Fruit fly (Drosophila melanogaster) whole organism, embryonic: ENCODE results near the gene CG17660.

Experiments
- Antp ChIP-seq: fragments of 200-800 bp; sonication (Bioruptor generic); optimal IDR thresholded peaks from 3 replicates; lab custom pipeline; 2016; ENCODE audit warnings: missing biosample characterization, missing genetic modification characterization
- B-H2 ChIP-seq: fragments of 200-800 bp; sonication (Bioruptor generic); optimal IDR thresholded peaks from 2 replicates; lab custom pipeline; 2018; ENCODE audit warnings: missing biosample characterization, mild to moderate bottlenecking, missing genetic modification characterization
- BEAF-32 ChIP-seq: fragments of 200-800 bp; sonication (Bioruptor generic); optimal IDR thresholded peaks from 3 replicates; lab custom pipeline; 2017; ENCODE audit warnings: missing biosample characterization, missing genetic modification characterization, mild to moderate bottlenecking, moderate library complexity, missing genetic modification reagents
- CG12071 ChIP-seq: fragments of 200-800 bp; sonication (Bioruptor generic); optimal IDR thresholded peaks from 3 replicates; lab custom pipeline; 2018; ENCODE audit warnings: missing biosample characterization, mild to moderate bottlenecking, missing genetic modification characterization
- CG12104 ChIP-seq: fragments of 200-800 bp; sonication (Bioruptor generic); optimal IDR thresholded peaks from 3 replicates; lab custom pipeline; 2016; ENCODE audit warnings: missing biosample characterization, missing genetic modification characterization
- CG13287 ChIP-seq: fragments of 200-800 bp; sonication (Bioruptor generic); IDR thresholded peaks from 2 replicates; pipeline ENCODE4 v1.3.6; 2022; ENCODE audit warnings: missing biosample characterization, missing genetic modification characterization; ENCODE audit not compliant: partially characterized antibody
- CG13775 ChIP-seq: fragments of 200-800 bp; sonication (Bioruptor generic); optimal IDR thresholded peaks from 3 replicates; lab custom pipeline; 2017; ENCODE audit warnings: missing biosample characterization, mild to moderate bottlenecking, missing genetic modification characterization
- CG14965 ChIP-seq: fragments of 200-800 bp; sonication (Bioruptor generic); optimal IDR thresholded peaks from 2 replicates; lab custom pipeline; 2016; ENCODE audit warnings: missing biosample characterization, missing genetic modification characterization, borderline replicate concordance
- CG15073 ChIP-seq: fragments of 200-800 bp; sonication (Bioruptor generic); optimal IDR thresholded peaks from 2 replicates; lab custom pipeline; 2016; ENCODE audit warnings: missing biosample characterization, missing genetic modification characterization
- CG15269 ChIP-seq: fragments of 200-800 bp; sonication (Bioruptor generic); optimal IDR thresholded peaks from 2 replicates; lab custom pipeline; 2018; ENCODE audit warnings: missing biosample characterization, mild to moderate bottlenecking, missing genetic modification characterization, moderate library complexity
- CG18764 ChIP-seq: fragments of 200-800 bp; sonication (Bioruptor generic); optimal IDR thresholded peaks from 3 replicates; lab custom pipeline; 2016; ENCODE audit warnings: missing biosample characterization, missing genetic modification characterization
- CG3407 ChIP-seq: fragments of 200-800 bp; sonication (Bioruptor generic); optimal IDR thresholded peaks from 2 replicates; lab custom pipeline; 2018; ENCODE audit warnings: missing biosample characterization, mild to moderate bottlenecking, missing genetic modification characterization
- CG4854 ChIP-seq: fragments of 200-800 bp; sonication (Bioruptor generic); optimal IDR thresholded peaks from 2 replicates; lab custom pipeline; 2016; ENCODE audit warnings: missing biosample characterization, missing genetic modification characterization, inconsistent platforms
- CG5245 ChIP-seq: fragments of 200-800 bp; sonication (Bioruptor generic); optimal IDR thresholded peaks from 3 replicates; lab custom pipeline; 2016; ENCODE audit warnings: missing biosample characterization, missing genetic modification characterization
- CG7839 ChIP-seq: fragments of 200-800 bp; sonication (Bioruptor generic); optimal IDR thresholded peaks from 3 replicates; lab custom pipeline; 2018; ENCODE audit warnings: missing biosample characterization, mild to moderate bottlenecking, missing genetic modification characterization, moderate library complexity
- CG7963 ChIP-seq: fragments of 200-800 bp; sonication (Bioruptor generic); IDR thresholded peaks from 3 replicates; pipeline ENCODE4 v1.3.6; 2022; ENCODE audit warnings: missing biosample characterization, missing genetic modification characterization; ENCODE audit not compliant: partially characterized antibody
- CG9215 ChIP-seq: fragments of 200-800 bp; sonication (Bioruptor generic); IDR thresholded peaks from 2 replicates; pipeline ENCODE4 v1.3.6; 2022; ENCODE audit warnings: missing biosample characterization, missing genetic modification characterization
- D19B ChIP-seq: fragments of 200-800 bp; sonication (Bioruptor generic); optimal IDR thresholded peaks from 2 replicates; lab custom pipeline; 2017; ENCODE audit warnings: missing biosample characterization, mild to moderate bottlenecking, missing genetic modification characterization
- Dek ChIP-seq: fragments of 200-800 bp; sonication (Bioruptor generic); optimal IDR thresholded peaks from 3 replicates; lab custom pipeline; 2019; ENCODE audit warnings: missing biosample characterization, mild to moderate bottlenecking, missing genetic modification characterization, moderate library complexity
- Doc2 ChIP-seq: fragments of 200-800 bp; sonication (Bioruptor generic); IDR thresholded peaks from 2 replicates; pipeline ENCODE4 v1.3.6; 2022; ENCODE audit warnings: missing biosample characterization, missing genetic modification characterization
- E2f2 ChIP-seq: fragments of 200-800 bp; sonication (Bioruptor generic); IDR thresholded peaks from 2 replicates; pipeline ENCODE4 v1.3.6; 2022; ENCODE audit warnings: missing biosample characterization, missing genetic modification characterization
- ERR ChIP-seq: fragments of 200-800 bp; sonication (Bioruptor generic); optimal IDR thresholded peaks from 2 replicates; lab custom pipeline; 2016; ENCODE audit warnings: missing biosample characterization, missing genetic modification characterization
- Elba2 ChIP-seq: fragments of 200-800 bp; sonication (Bioruptor generic); optimal IDR thresholded peaks from 3 replicates; lab custom pipeline; 2016; ENCODE audit warnings: missing biosample characterization, missing genetic modification characterization
- HmgZ ChIP-seq: fragments of 200-800 bp; sonication (Bioruptor generic); optimal IDR thresholded peaks from 2 replicates; lab custom pipeline; 2018; ENCODE audit warnings: missing biosample characterization, mild to moderate bottlenecking, missing genetic modification characterization
- Hmx ChIP-seq: fragments of 200-800 bp; sonication (Bioruptor generic); optimal IDR thresholded peaks from 2 replicates; lab custom pipeline; 2016; ENCODE audit warnings: missing biosample characterization, missing genetic modification characterization
- Max ChIP-seq: fragments of 200-800 bp; sonication (Bioruptor generic); optimal IDR thresholded peaks from 2 replicates; lab custom pipeline; 2016; ENCODE audit warnings: missing biosample characterization, mild to moderate bottlenecking, missing genetic modification characterization
- NC2α ChIP-seq: fragments of 200-800 bp; sonication (Bioruptor generic); optimal IDR thresholded peaks from 2 replicates; lab custom pipeline; 2016; ENCODE audit warnings: missing biosample characterization, missing genetic modification characterization
- Neu2 ChIP-seq: fragments of 200-800 bp; sonication (Bioruptor generic); optimal IDR thresholded peaks from 3 replicates; lab custom pipeline; 2016; ENCODE audit warnings: missing biosample characterization, missing genetic modification characterization, borderline replicate concordance
- Nf-YC ChIP-seq: fragments of 200-800 bp; optimal IDR thresholded peaks from 3 replicates; lab custom pipeline; 2019; ENCODE audit warnings: missing biosample characterization, mild to moderate bottlenecking, missing genetic modification characterization, moderate library complexity
- Sry-δ ChIP-seq: fragments of 200-800 bp; sonication (Bioruptor generic); optimal IDR thresholded peaks from 2 replicates; lab custom pipeline; 2016; ENCODE audit warnings: missing biosample characterization, missing genetic modification characterization
- amos ChIP-seq: fragments of 200-800 bp; sonication (Bioruptor generic); IDR thresholded peaks from 2 replicates; pipeline ENCODE4 v1.3.6; 2022; ENCODE audit warnings: missing biosample characterization, missing genetic modification characterization; ENCODE audit not compliant: partially characterized antibody
- cato ChIP-seq: fragments of 200-800 bp; sonication (Bioruptor generic); optimal IDR thresholded peaks from 2 replicates; lab custom pipeline; 2016; ENCODE audit warnings: missing biosample characterization, missing genetic modification characterization, borderline replicate concordance
- dimm ChIP-seq: fragments of 200-800 bp; sonication (Bioruptor generic); IDR thresholded peaks from 2 replicates; pipeline ENCODE4 v1.3.6; 2022; ENCODE audit warnings: missing biosample characterization, missing genetic modification characterization
- ham ChIP-seq: fragments of 200-800 bp; sonication (Bioruptor generic); IDR thresholded peaks from 2 replicates; pipeline ENCODE4 v1.3.6; 2022; ENCODE audit warnings: missing biosample characterization, missing genetic modification characterization
- jumu ChIP-seq: fragments of 200-800 bp; sonication (Bioruptor generic); optimal IDR thresholded peaks from 3 replicates; lab custom pipeline; 2016; ENCODE audit warnings: missing biosample characterization, missing genetic modification characterization
- lmd ChIP-seq: fragments of 200-800 bp; sonication (Bioruptor generic); IDR thresholded peaks from 2 replicates; pipeline ENCODE4 v1.3.6; 2022; ENCODE audit warnings: missing biosample characterization, missing genetic modification characterization
- pita ChIP-seq: fragments of 200-800 bp; sonication (Bioruptor generic); optimal IDR thresholded peaks from 2 replicates; lab custom pipeline; 2017; ENCODE audit warnings: missing biosample characterization, mild to moderate bottlenecking, missing genetic modification characterization
- pum ChIP-seq: fragments of 200-800 bp; sonication (Bioruptor generic); optimal IDR thresholded peaks from 2 replicates; lab custom pipeline; 2016; ENCODE audit warnings: missing biosample characterization, missing genetic modification characterization
- row ChIP-seq: fragments of 200-800 bp; sonication (Bioruptor generic); IDR thresholded peaks from 3 replicates; pipeline ENCODE4 v1.3.6; 2022; ENCODE audit warnings: missing biosample characterization, missing genetic modification characterization
- scrt ChIP-seq: fragments of 200-800 bp; sonication (Bioruptor generic); optimal IDR thresholded peaks from 2 replicates; lab custom pipeline; 2018; ENCODE audit warnings: missing biosample characterization, mild to moderate bottlenecking, missing genetic modification characterization, moderate library complexity
- stc ChIP-seq: fragments of 200-800 bp; sonication (Bioruptor generic); IDR thresholded peaks from 2 replicates; pipeline ENCODE4 v1.3.6; 2022; ENCODE audit warnings: missing biosample characterization, missing genetic modification characterization
- stwl ChIP-seq: fragments of 200-800 bp; sonication (Bioruptor generic); optimal IDR thresholded peaks from 3 replicates; lab custom pipeline; 2018; ENCODE audit warnings: missing biosample characterization, mild to moderate bottlenecking, missing genetic modification characterization, moderate library complexity
- yki ChIP-seq: fragments of >200 bp; optimal IDR thresholded peaks from 3 replicates; lab custom pipeline; 2018
- zen2 ChIP-seq: fragments of 200-800 bp; sonication (Bioruptor generic); IDR thresholded peaks from 3 replicates; pipeline ENCODE4 v1.3.6; 2022; ENCODE audit warnings: missing biosample characterization, missing genetic modification characterization; ENCODE audit not compliant: partially characterized antibody

The CG17660 gene

DNA sequence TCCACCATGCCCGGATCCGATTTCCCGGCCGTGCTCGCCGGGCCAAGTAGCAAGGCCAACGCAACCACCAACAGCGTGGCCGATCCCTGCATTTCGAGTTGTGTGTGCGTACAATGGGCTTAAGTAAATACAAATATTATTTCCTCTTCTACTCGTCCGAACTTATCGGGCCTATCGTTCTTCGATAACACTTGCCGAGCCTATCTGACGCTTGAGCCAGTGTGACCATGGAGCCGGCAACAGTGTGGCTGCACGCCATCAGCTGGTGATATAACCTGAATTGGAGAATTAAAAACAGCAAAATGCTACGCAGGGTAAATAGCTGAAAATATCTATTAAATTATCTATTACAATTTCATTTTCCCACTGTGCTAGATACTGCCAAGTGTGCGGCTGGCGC is at the start of gene CG17660, which contains the start of gene mRpL48 (continued):
- TF ChIP-seq scrt (GFP tag; lab: Kevin White, UChicago) (no peak), CG13775 (GFP tag; lab: Kevin White, UChicago) (no peak), Max (GFP tag; lab: Kevin White, UChicago) (peak; percentile 35), pita (GFP tag; lab: Kevin White, UChicago) (no peak), Doc2 (no peak), zen2 (GFP tag; lab: Robert Waterston, UW) (peak; percentile 49; the same call in 1 of the 3 replicates), yki (no peak), Elba2 (no peak), CG7839 (no peak), dimm (GFP tag; lab: Robert Waterston, UW) (no peak), CG9215 (GFP tag; lab: Robert Waterston, UW) (no peak), CG5245 (GFP tag; lab: Kevin White, UChicago) (no peak), CG7963 (GFP tag; lab: Robert Waterston, UW) (peak; percentile 75), CG3407 (GFP tag; lab: Kevin White, UChicago) (no peak), pum (GFP tag; lab: Kevin White, UChicago) (no peak), CG4854 (GFP tag; lab: Kevin White, UChicago) (no peak), D19B (no peak), CG12071 (no peak), NC2α (GFP tag; lab: Kevin White, UChicago) (no peak)

DNA sequence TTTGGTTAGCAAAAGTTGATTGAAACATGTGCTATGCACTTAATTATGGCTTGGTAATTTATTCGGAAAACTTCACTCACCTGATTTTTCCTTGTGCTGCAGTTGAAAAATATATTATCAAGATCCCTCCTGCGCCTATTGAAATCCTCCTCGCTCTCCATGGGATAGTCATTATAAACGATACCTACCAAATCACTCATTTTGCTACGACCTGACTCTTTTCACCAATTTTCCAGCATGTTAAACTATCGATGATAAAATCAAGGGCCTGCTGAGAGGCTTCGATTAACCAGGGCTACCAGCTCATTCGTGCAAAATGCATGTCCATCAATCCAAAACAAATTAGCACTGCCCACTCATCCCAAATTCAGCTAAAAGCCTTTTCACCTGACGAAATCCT is 48.6 kb upstream of the CG17660 start, which contains the start of gene CG17650:
TSS of gene CG17650 (minus strand) at position 241 of the 400 bp plus-strand sequence.
- TF ChIP-seq HmgZ (tag; lab: Kevin White, UChicago) (no peak), stwl (tag; lab: Kevin White, UChicago) (peak; percentile 48), Dek (tag; lab: Kevin White, UChicago) (no peak), amos (GFP tag; lab: Robert Waterston, UW) (peak; percentile 29; the same call in 1 of the 2 replicates), Sry-δ (peak; percentile 14), Neu2 (GFP tag; lab: Kevin White, UChicago) (peak; percentile 96), CG12104 (no peak), CG14965 (GFP tag; lab: Kevin White, UChicago) (no peak), stc (GFP tag; lab: Robert Waterston, UW) (no peak), BEAF-32 (peak; percentile 18)

DNA sequence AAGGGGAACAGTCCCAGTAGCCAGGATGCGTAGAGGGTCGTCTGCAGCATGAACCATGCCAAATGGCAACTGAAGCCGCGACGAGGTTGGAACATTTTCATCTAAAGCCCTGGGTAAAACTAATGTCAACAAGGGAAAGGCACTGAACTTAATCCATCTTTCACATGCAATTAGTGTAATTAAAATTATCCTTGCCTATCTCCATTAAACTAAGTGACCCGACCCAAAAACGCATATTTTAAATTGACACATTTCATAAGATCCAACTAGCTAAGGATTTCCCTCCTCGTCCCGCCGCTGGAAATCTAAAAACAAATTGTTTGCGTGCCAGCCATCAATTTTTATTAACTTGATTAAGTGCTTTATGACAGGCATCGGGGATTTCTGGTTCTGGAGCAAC is 46.1 kb upstream of the CG17660 start, which contains the start of gene Gr22f:
TSS of gene Gr22f (minus strand) at position 101 of the 400 bp plus-strand sequence.
- TF ChIP-seq CG15269 (tag; lab: Kevin White, UChicago), result no peak
- TF ChIP-seq ERR (GFP tag; lab: Kevin White, UChicago), result no peak
- TF ChIP-seq HmgZ (tag; lab: Kevin White, UChicago), result no peak
- TF ChIP-seq ham (GFP tag; lab: Robert Waterston, UW), result no peak
- TF ChIP-seq lmd (GFP tag; lab: Robert Waterston, UW), result no peak
- no peak for TF ChIP-seq Nf-YC (tag; lab: Kevin White, UChicago)
- TF ChIP-seq B-H2, result no peak
- TF ChIP-seq Hmx (GFP tag; lab: Kevin White, UChicago), result no peak
- TF ChIP-seq CG15073 (GFP tag; lab: Kevin White, UChicago), result no peak
- TF ChIP-seq E2f2 (GFP tag; lab: Robert Waterston, UW), result no peak
- no peak for TF ChIP-seq CG18764 (GFP tag; lab: Kevin White, UChicago)
- TF ChIP-seq CG13287 (GFP tag; lab: Robert Waterston, UW), result no peak
- TF ChIP-seq Antp (GFP tag; lab: Kevin White, UChicago), result no peak
- no peak for TF ChIP-seq Elba2
- TF ChIP-seq row (GFP tag; lab: Robert Waterston, UW), result no peak
- no peak for TF ChIP-seq cato (GFP tag; lab: Kevin White, UChicago)
- no peak for TF ChIP-seq jumu (GFP tag; lab: Kevin White, UChicago)
